Worm (Caenorhabditis elegans) whole organism, young adult: Measurements from ENCODE around the gene met-2.

Experiments
- B0019.2 ChIP-seq: fragments of 200-800 bp; sonication (Bioruptor generic); conservative IDR thresholded peaks from 2 replicates; pipeline ENCODE4 v1.3.6; 2022; ENCODE audit warnings: missing genetic modification reagents, missing genetic modification characterization, missing compliant biosample characterization
- B0336.3 ChIP-seq: fragments of 200-800 bp; sonication (Bioruptor generic); IDR thresholded peaks from 2 replicates; pipeline ENCODE4 v1.3.6; 2022; ENCODE audit warnings: missing genetic modification characterization, missing compliant biosample characterization
- F22D6.2 ChIP-seq: sonication (generic microtip); optimal IDR thresholded peaks from 2 replicates; lab custom pipeline; 2016; ENCODE audit warnings: mild to moderate bottlenecking, missing genetic modification characterization, missing compliant biosample characterization
- F55B11.4 ChIP-seq: sonication (generic microtip); optimal IDR thresholded peaks from 2 replicates; lab custom pipeline; 2016; ENCODE audit warnings: missing compliant biosample characterization, missing genetic modification characterization, borderline replicate concordance; ENCODE audit not compliant: insufficient read depth
- K11D2.4 ChIP-seq: fragments of 200-800 bp; sonication (Bioruptor generic); IDR thresholded peaks from 2 replicates; pipeline ENCODE4 v1.3.6; 2022; ENCODE audit warnings: missing genetic modification reagents, missing genetic modification characterization, missing compliant biosample characterization
- Y56A3A.18 ChIP-seq: fragments of 200-800 bp; sonication (Bioruptor generic); IDR thresholded peaks from 2 replicates; pipeline ENCODE4 v1.3.6; 2022; ENCODE audit warnings: missing genetic modification reagents, missing genetic modification characterization, missing compliant biosample characterization
- Y79H2A.3 ChIP-seq: fragments of 200-800 bp; sonication (Bioruptor generic); conservative IDR thresholded peaks from 2 replicates; pipeline ENCODE4 v1.3.6; 2022; ENCODE audit warnings: missing genetic modification reagents, missing genetic modification characterization, missing compliant biosample characterization
- attf-6 ChIP-seq: fragments of 200-800 bp; sonication (Bioruptor generic); IDR thresholded peaks from 2 replicates; pipeline ENCODE4 v1.3.6; 2022; ENCODE audit warnings: missing genetic modification reagents, missing genetic modification characterization, missing compliant biosample characterization
- cebp-1 ChIP-seq, 2 experiments: fragments of 200-800 bp in 1 of 2; sonication (Bioruptor generic) in 1 of 2; sonication (generic microtip) in 1 of 2; IDR thresholded peaks in 1 of 2; optimal IDR thresholded peaks in 1 of 2; 2 replicates each; pipeline versions ENCODE4 v1.3.6 to Lab custom; 2017 to 2022; ENCODE audit warnings: missing compliant biosample characterization in 2 of 2, missing genetic modification characterization in 2 of 2, mild to moderate bottlenecking in 1 of 2, missing genetic modification reagents in 1 of 2, moderate library complexity in 1 of 2
- die-1 ChIP-seq: sonication (generic microtip); optimal IDR thresholded peaks from 2 replicates; lab custom pipeline; 2016; ENCODE audit warnings: missing genotype, mild to moderate bottlenecking, missing genetic modification characterization, missing compliant biosample characterization
- egrh-3 ChIP-seq: fragments of 200-800 bp; sonication (Bioruptor generic); IDR thresholded peaks from 2 replicates; pipeline ENCODE4 v1.3.6; 2022; ENCODE audit warnings: missing genetic modification reagents, missing genetic modification characterization, missing compliant biosample characterization
- fkh-3 ChIP-seq: sonication (generic microtip); optimal IDR thresholded peaks from 2 replicates; lab custom pipeline; 2016; ENCODE audit warnings: mild to moderate bottlenecking, missing genetic modification characterization, missing compliant biosample characterization
- gei-17 ChIP-seq: fragments of 200-800 bp; sonication (Bioruptor generic); optimal IDR thresholded peaks from 2 replicates; lab custom pipeline; 2018; ENCODE audit warnings: mild to moderate bottlenecking, missing genetic modification characterization, missing compliant biosample characterization
- him-1 ChIP-seq: sonication (generic microtip); optimal IDR thresholded peaks from 2 replicates; lab custom pipeline; 2016; ENCODE audit warnings: missing genotype, missing genetic modification reagents, missing genetic modification characterization, missing compliant biosample characterization
- hmg-1.2 ChIP-seq: fragments of 200-800 bp; sonication (Bioruptor generic); IDR thresholded peaks from 2 replicates; pipeline ENCODE4 v1.3.6; 2022; ENCODE audit warnings: missing genetic modification reagents, missing genetic modification characterization, missing compliant biosample characterization
- lag-1 ChIP-seq: fragments of 200-800 bp; sonication (Bioruptor generic); IDR thresholded peaks from 2 replicates; pipeline ENCODE4 v1.3.6; 2022; ENCODE audit warnings: missing genetic modification reagents, missing genetic modification characterization, missing compliant biosample characterization
- let-607 ChIP-seq, 2 experiments: fragments of 200-800 bp in 1 of 2; sonication (Bioruptor generic) in 1 of 2; sonication (generic microtip) in 1 of 2; optimal IDR thresholded peaks; 2 replicates each; lab custom pipeline; 2016 to 2018; ENCODE audit warnings: mild to moderate bottlenecking in 2 of 2, missing compliant biosample characterization in 2 of 2, missing genetic modification characterization in 2 of 2, moderate library complexity in 2 of 2, missing genotype in 1 of 2
- madf-8 ChIP-seq: fragments of 200-800 bp; sonication (Bioruptor generic); conservative IDR thresholded peaks from 2 replicates; pipeline ENCODE4 v1.3.6; 2022; ENCODE audit warnings: missing genetic modification reagents, missing genetic modification characterization, missing compliant biosample characterization
- mel-28 ChIP-seq: sonication (generic microtip); optimal IDR thresholded peaks from 2 replicates; lab custom pipeline; 2016; ENCODE audit warnings: borderline replicate concordance, mild to moderate bottlenecking, missing genetic modification characterization, missing compliant biosample characterization
- nfya-1 ChIP-seq: sonication (generic microtip); optimal IDR thresholded peaks from 2 replicates; lab custom pipeline; 2017; ENCODE audit warnings: antibody characterized with exemption, missing compliant biosample characterization, missing genetic modification characterization, borderline replicate concordance; ENCODE audit not compliant: insufficient read depth
- nfya-2 ChIP-seq: fragments of 200-800 bp; sonication (Bioruptor generic); IDR thresholded peaks from 2 replicates; pipeline ENCODE4 v1.3.6; 2022; ENCODE audit warnings: missing genetic modification reagents, missing genetic modification characterization, missing compliant biosample characterization
- nhr-80 ChIP-seq: sonication (generic microtip); optimal IDR thresholded peaks from 2 replicates; lab custom pipeline; 2016; ENCODE audit warnings: missing genetic modification characterization, missing compliant biosample characterization
- pha-4 ChIP-seq: fragments of 150-350 bp; sonication (generic microtip); optimal IDR thresholded peaks from 2 replicates; lab custom pipeline; 2014; ENCODE audit warnings: missing biosample characterization, missing genetic modification reagents, missing genetic modification characterization
- rec-8 ChIP-seq, 2 experiments: sonication (generic microtip); optimal IDR thresholded peaks; 2 replicates each; lab custom pipeline; 2016; ENCODE audit warnings: mild to moderate bottlenecking in 2 of 2, missing genetic modification characterization in 2 of 2, missing genetic modification reagents in 2 of 2, missing genotype in 2 of 2, missing biosample characterization in 1 of 2, missing compliant biosample characterization in 1 of 2, moderate library complexity in 1 of 2
- snpc-1.1 ChIP-seq: sonication (generic microtip); optimal IDR thresholded peaks from 2 replicates; lab custom pipeline; 2017; ENCODE audit warnings: missing genetic modification characterization, mild to moderate bottlenecking, missing compliant biosample characterization, antibody characterized with exemption, moderate library complexity, missing genotype, missing genetic modification reagents; ENCODE audit not compliant: insufficient read depth
- snpc-1.3 ChIP-seq: sonication (generic microtip); optimal IDR thresholded peaks from 2 replicates; lab custom pipeline; 2017; ENCODE audit warnings: missing genetic modification characterization, mild to moderate bottlenecking, missing compliant biosample characterization, antibody characterized with exemption, moderate library complexity, missing genotype, missing genetic modification reagents; ENCODE audit not compliant: insufficient read depth
- snpc-3.4 ChIP-seq: sonication (generic microtip); optimal IDR thresholded peaks from 2 replicates; lab custom pipeline; 2017; ENCODE audit warnings: missing genetic modification characterization, mild to moderate bottlenecking, missing compliant biosample characterization, antibody characterized with exemption, moderate library complexity, missing genotype, missing genetic modification reagents
- unc-130 ChIP-seq: sonication (generic microtip); optimal IDR thresholded peaks from 2 replicates; lab custom pipeline; 2016; ENCODE audit warnings: missing genetic modification reagents, missing genetic modification characterization, missing compliant biosample characterization
- zfh-2 ChIP-seq: fragments of 200-800 bp; sonication (Bioruptor generic); conservative IDR thresholded peaks from 2 replicates; pipeline ENCODE4 v1.3.6; 2022; ENCODE audit warnings: missing genetic modification reagents, missing genetic modification characterization, missing compliant biosample characterization
- ztf-18 ChIP-seq: sonication (generic microtip); optimal IDR thresholded peaks from 2 replicates; lab custom pipeline; 2016; ENCODE audit warnings: missing genotype, mild to moderate bottlenecking, missing genetic modification characterization, missing compliant biosample characterization
- ztf-25 ChIP-seq: fragments of 200-800 bp; sonication (Bioruptor generic); IDR thresholded peaks from 2 replicates; pipeline ENCODE4 v1.3.6; 2022; ENCODE audit warnings: missing genetic modification reagents, missing genetic modification characterization, missing compliant biosample characterization
- ztf-3 ChIP-seq: fragments of 200-800 bp; sonication (Bioruptor generic); optimal IDR thresholded peaks from 2 replicates; lab custom pipeline; 2018; ENCODE audit warnings: mild to moderate bottlenecking, missing genetic modification characterization, missing compliant biosample characterization
- ztf-6 ChIP-seq: fragments of 200-800 bp; sonication (Bioruptor generic); IDR thresholded peaks from 2 replicates; pipeline ENCODE4 v1.3.6; 2022; ENCODE audit warnings: missing genetic modification reagents, missing genetic modification characterization, missing compliant biosample characterization

met-2 gene

DNA sequence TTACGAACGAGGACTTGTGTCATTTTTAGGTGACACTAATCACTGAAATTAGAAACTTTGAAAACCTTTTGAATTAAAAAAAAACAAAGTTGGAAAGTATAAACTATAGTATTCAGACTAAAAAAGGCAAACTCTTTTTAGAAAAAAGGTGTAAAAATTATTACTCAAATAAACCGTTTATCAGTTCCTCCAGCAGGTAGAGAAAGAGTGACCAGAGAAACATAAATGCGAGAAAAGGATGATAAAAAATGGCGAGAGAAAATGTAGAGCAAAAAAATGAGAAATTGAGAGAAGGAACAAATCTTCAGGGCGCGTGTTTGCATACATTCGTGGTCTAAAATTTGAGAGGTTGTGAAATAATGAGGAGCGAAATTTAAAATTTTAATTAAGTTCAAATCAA lies 26.8 kb downstream of the met-2 start, which contains the start of gene lap-1:
lap-1 (minus strand) TSS at position 42 of the 400 bp plus-strand sequence.
- TF ChIP-seq nfya-1 (tag; lab: Kevin White, UChicago), result no peak
- no peak for TF ChIP-seq cebp-1 (GFP tag; IDR thresholded peaks at IDR 0.05; lab: Robert Waterston, UW)
- peak; percentile 28 for TF ChIP-seq cebp-1 (tag; optimal IDR thresholded peaks at IDR 0.05; lab: Kevin White, UChicago)
- peak; percentile 48 for TF ChIP-seq nhr-80 (tag; lab: Kevin White, UChicago)

DNA sequence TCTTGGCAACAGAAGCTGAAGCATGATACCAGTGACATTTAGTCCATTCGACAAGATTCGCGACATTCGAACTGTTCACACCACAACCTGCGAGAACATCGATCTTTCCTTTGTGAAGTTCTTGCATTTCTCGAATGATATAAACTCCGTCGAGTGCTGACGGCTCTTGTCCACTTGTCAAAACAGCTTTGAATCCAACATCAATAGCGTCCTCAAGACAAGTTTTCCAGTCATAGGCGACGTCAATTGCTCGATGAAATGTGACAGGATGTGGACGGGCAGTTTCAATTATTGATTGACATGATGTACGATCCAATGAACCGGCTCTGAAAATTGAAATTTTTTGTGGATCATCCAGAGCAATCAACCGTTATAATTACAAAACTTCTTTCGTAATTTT lies 27.5 kb downstream of the met-2 start:
- no peak for TF ChIP-seq F22D6.2
- TF ChIP-seq Y56A3A.18, result no peak
- no peak for TF ChIP-seq snpc-3.4 (tag; lab: Kevin White, UChicago)
- no peak for TF ChIP-seq attf-6 (GFP tag; lab: Robert Waterston, UW)
- TF ChIP-seq die-1 (tag; lab: Kevin White, UChicago), result no peak
- TF ChIP-seq nfya-2 (GFP tag; lab: Robert Waterston, UW), result no peak

DNA sequence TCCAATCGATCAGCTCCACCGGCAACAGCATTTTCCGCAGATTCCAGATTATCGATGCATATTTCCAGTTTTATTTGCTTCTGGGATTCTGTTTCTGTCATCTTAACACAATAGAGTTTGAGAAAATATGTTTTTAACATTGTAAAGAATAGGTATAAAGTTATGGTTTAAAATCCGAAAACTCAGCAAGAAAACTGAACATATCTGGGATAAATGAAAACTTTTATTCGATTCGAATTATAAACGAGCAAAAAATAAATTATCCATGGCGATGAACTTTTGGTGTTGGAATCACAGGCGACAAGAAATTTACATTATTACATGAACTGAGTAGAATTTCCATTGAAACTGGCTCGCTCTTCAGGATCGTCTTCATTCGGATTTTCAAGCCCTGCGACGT lies 28.4 kb downstream of the met-2 start, which contains the start of gene cutc-1:
cutc-1 (minus strand) TSS at position 101 of the 400 bp plus-strand sequence.
- no peak for TF ChIP-seq nfya-2 (GFP tag; lab: Robert Waterston, UW)
- TF ChIP-seq Y79H2A.3 (GFP tag; lab: Robert Waterston, UW), result no peak
- no peak for TF ChIP-seq mel-28
- no peak for TF ChIP-seq rec-8 (tag; optimal IDR thresholded peaks at IDR 0.05; lab: Kevin White, UChicago)
- TF ChIP-seq snpc-1.1, result no peak

DNA sequence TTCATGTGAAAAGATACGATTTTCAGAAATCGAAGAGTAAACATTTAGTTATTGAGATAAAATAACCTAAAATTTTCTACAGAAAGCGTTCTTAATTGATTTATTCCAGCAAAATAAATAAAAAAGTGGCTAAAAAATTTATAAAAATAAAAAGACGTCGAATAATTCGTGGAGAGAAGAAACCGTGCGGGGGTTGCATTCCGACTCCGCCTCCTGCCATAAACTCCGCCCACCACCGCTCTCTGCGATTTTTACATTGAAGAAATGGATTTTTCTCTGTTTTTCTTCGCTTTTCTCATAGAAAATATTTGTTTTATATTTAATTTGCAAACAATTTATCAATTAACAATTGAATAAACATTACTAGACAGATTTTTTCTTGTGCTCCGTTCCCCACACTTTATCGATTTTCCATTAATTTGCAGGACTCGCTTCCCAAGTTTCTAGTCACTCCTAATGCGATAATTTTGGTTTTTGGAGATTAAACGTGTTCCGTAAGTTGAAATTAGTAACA lies 30.4 kb downstream of the met-2 start, which contains the start of the genes ubxn-4 and cyy-1:
ubxn-4 (minus strand) TSS at position 114 of the 514 bp plus-strand sequence.
cyy-1 (plus strand) TSS at position 426 of the 514 bp plus-strand sequence.
- TF ChIP-seq Y79H2A.3 (GFP tag; lab: Robert Waterston, UW) (no peak), unc-130 (GFP tag; lab: Kevin White, UChicago) (no peak), ztf-6 (no peak), ztf-3 (GFP tag; lab: Kevin White, UChicago) (no peak)

DNA sequence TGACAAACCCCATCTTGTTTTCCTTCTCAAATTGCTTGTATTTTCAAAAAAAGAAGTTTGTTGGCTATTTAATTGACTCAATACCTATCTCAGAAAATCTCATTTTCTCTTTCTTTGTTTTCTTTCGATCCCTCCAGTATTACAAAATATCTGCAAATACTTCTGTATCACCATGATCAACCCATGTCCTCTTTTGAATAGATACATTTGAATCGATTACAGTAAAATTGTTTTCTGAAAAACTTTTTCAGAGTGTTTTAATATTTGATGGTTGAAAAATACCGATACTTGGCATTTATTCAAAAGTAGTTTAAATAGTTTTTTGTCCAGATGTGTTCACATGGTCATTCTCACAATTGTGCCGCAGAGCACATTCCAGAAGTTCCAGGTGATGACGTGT lies 34.1 kb downstream of the met-2 start, which contains the start of gene ZK353.9:
ZK353.9 (plus strand) TSS at position 331 of the 400 bp plus-strand sequence.
- TF ChIP-seq F55B11.4 (tag; lab: Kevin White, UChicago) (no peak), pha-4 (no peak), ztf-18 (tag; lab: Kevin White, UChicago) (no peak)

DNA sequence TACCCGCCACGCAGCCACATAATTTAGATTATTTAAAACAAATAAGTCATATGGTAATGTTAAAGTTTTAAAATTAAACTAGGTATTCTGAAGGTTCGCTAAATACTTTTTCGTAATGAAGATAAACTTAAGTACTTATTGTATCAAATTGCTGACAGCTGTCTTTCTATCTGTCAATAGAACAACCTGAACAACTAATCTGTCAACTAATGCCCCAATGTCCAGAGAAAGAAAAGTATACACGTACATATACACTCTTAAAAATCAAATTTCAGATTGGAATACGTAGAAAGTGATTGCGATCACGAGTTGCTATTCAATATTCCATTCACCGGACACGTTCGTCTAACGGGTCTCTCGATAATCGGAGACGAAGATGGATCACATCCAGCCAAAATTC lies 35.6 kb downstream of the met-2 start:
- no peak for TF ChIP-seq zfh-2 (GFP tag; lab: Robert Waterston, UW)
- TF ChIP-seq nhr-80 (tag; lab: Kevin White, UChicago), result peak; percentile 1
- TF ChIP-seq, all 124 proteins: peak for 1

DNA sequence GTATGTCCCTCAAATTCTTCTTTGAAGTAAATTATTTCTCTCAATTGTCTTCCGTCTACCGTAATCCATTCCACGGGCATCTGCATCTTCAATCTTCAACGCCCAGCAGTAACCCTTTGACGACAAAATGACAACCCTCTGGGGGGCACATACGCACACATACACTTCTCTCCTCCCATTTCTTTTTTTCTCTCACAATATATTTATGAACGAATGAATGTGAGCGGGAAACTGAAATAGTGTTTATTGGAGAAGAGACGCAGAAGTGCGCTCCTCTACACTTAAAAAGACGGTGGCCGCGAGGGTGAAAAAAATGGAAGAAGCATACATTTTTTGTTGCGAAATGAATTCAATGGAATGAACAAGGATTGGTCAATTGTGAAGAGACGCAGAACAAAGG lies 36.9 kb downstream of the met-2 start:
- no peak for TF ChIP-seq snpc-1.1
- TF ChIP-seq let-607 (tag; optimal IDR thresholded peaks at IDR 0.05; lab: Kevin White, UChicago), result peak; percentile 10 to 15
- no peak for TF ChIP-seq F22D6.2
- TF ChIP-seq gei-17 (GFP tag; lab: Kevin White, UChicago), result no peak
- peak; percentile 56 for TF ChIP-seq pha-4
- peak; percentile 23; the same call in 1 of the 2 replicates for TF ChIP-seq egrh-3 (GFP tag; lab: Robert Waterston, UW)
- 0 out of 2 replicates have a peak, but pooled peaks have one; percentile 25 for TF ChIP-seq K11D2.4 (GFP tag; lab: Robert Waterston, UW)
- peak; percentile 6 for TF ChIP-seq him-1 (tag; lab: Kevin White, UChicago)
- 0 out of 2 replicates have a peak, but pooled peaks have one; percentile 48 for TF ChIP-seq Y56A3A.18
- TF ChIP-seq B0019.2, result no peak
- TF ChIP-seq B0336.3, result peak; percentile 47; the same call in 1 of the 2 replicates
- TF ChIP-seq snpc-1.3 (tag; lab: Kevin White, UChicago), result peak; percentile 11
- TF ChIP-seq lag-1, result no peak
- TF ChIP-seq cebp-1 (GFP tag; IDR thresholded peaks at IDR 0.05; lab: Robert Waterston, UW), result peak; percentile 90
- peak; percentile 94 for TF ChIP-seq cebp-1 (tag; optimal IDR thresholded peaks at IDR 0.05; lab: Kevin White, UChicago)
- TF ChIP-seq madf-8, result no peak
- TF ChIP-seq ztf-18 (tag; lab: Kevin White, UChicago), result peak; percentile 62
- no peak for TF ChIP-seq fkh-3 (tag; lab: Kevin White, UChicago)
- TF ChIP-seq hmg-1.2 (GFP tag; lab: Robert Waterston, UW), result peak; percentile 78
- no peak for TF ChIP-seq ztf-25
